Fruit fly (Drosophila melanogaster) ovary, adult (tissue): ENCODE results near the gene mRpL51.

Experiments
- CG17801 ChIP-seq: fragments of 200-800 bp; optimal IDR thresholded peaks from 2 replicates; lab custom pipeline; 2019; ENCODE audit warnings: missing biosample characterization, mild to moderate bottlenecking, missing genetic modification characterization, moderate library complexity; ENCODE audit not compliant: partially characterized antibody

mRpL51 gene

dm6 chr2L:8535394-8536176 is 18.4 kb upstream of the mRpL51 start:
- peak; percentile 89 for TF ChIP-seq CG17801 (GFP tag; lab: Kevin White, UChicago)

- peak; percentile 96 for TF ChIP-seq CG17801 (GFP tag; lab: Kevin White, UChicago)
Observed at dm6 chr2L:8534515-8535295, 17.5 kb upstream of the mRpL51 start.

dm6 chr2L:8534118-8534514 is 16.9 kb upstream of the mRpL51 start:
- TF ChIP-seq CG17801 (GFP tag; lab: Kevin White, UChicago) = no peak

DNA sequence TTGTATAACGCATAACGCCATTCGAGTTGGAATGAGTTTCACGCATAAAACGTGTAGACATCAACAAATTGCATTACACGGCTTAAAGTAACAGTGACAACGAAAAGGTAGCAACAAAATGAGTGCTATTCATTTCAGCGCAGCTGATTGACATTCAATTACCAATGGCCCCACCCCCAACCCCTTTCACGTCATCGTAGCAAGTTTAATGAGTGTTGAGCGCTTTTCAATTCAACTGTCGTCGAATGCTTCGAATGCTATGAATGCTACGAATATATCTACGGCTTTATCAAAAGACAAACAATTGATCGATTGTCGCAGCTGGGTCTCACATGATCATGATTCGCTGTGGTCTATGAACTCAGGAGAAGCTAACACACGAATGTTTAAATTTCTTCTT is 16.5 kb upstream of the mRpL51 start:
- no peak for TF ChIP-seq CG17801 (GFP tag; lab: Kevin White, UChicago)

dm6 chr2L:8532790-8533189 is 15.6 kb upstream of the mRpL51 start:
- no peak for TF ChIP-seq CG17801 (GFP tag; lab: Kevin White, UChicago)

DNA sequence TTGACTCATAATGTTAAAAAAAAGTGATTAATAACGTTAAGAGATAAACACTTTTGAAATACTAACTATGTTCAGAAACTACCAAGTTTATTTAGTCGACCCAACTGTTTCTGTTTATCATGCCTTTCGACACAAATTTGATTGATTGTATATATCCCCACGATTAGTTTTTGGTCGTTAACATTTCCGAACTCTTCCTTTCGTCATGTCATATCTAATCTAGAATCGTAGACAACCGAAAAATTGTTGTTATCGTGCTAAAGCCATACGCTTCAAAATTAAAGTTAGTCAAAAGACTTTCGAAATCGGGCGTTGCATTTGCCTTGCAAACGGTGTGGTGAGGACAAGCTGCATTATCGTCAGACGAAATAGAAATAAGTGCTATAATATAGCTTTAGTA is 13.0 kb upstream of the mRpL51 start:
- no peak for TF ChIP-seq CG17801 (GFP tag; lab: Kevin White, UChicago)

DNA sequence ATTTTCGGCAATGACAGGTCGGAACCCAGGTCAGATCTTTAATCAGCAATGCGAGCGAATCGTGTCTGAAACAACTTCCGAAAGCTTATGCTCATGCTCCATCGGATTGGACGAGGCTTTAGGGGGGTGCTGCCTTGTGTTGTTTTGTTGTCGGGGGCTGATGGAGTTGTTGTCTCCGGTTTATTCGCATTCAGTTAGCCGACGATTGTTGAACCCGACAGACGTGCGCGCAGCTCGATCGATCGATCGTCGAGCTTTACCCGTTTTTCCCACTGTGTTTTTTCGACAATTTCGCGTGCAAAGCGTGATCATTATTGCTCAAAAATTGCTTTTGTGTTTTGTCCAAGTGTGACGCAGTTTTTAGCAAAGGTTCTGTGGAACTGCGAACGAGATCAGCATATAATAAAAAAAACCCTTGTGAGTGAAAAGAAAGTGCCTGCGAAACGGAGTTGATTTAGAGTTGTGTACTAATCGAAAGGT is 11.8 kb upstream of the mRpL51 start, which contains the start of gene CG17834:
TSS of gene CG17834 (plus strand) at position 191 of the 480 bp plus-strand sequence.
- TF ChIP-seq CG17801 (GFP tag; lab: Kevin White, UChicago) = no peak

DNA sequence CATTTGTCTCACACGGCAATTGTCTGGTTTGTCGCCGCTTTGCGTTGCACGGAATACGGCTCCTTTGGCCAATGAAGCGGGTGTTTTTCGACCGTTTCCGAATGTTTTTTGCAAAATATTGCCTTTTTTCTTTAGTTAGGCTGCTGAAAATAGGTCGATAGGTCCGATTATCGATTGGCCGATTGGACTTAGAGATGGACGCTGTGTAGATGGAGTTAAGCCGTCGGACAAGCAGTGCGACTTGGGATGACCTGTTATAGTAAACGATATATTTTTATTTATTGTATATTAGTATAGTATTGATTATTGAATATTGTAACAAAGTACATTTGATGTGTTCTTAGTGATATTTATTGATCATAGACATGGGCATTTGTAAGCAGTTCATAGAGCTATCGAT is 11.1 kb upstream of the mRpL51 start, which contains the start of the genes lmgA and lmgB:
TSS of gene lmgA (minus strand) at position 301 of the 400 bp plus-strand sequence.
TSS of gene lmgB (minus strand) at position 301 of the 400 bp plus-strand sequence.
- peak; percentile 55 for TF ChIP-seq CG17801 (GFP tag; lab: Kevin White, UChicago)

DNA sequence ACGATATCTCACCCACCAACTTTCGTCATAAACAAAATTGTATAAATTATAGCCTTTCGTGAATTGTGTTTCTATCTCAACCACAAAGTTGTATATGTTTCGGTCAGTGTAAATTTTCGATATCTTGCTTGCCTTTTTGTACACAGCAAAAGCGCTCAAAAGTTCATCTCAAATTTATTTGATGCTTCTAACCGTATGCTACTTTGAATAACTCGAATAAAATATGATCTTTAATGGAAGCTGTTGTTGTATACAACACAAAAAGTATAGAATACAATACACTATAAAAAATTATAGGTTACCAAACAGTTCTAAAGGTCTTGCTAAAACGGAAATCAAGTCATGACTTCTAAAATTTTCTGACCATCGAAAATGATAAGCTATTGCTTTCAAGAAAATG is 7.8 kb upstream of the mRpL51 start:
- no peak for TF ChIP-seq CG17801 (GFP tag; lab: Kevin White, UChicago)

dm6 chr2L:8522781-8523180 is 5.6 kb upstream of the mRpL51 start:
- no peak for TF ChIP-seq CG17801 (GFP tag; lab: Kevin White, UChicago)

- TF ChIP-seq CG17801 (GFP tag; lab: Kevin White, UChicago) = peak; percentile 46
Observed at dm6 chr2L:8521724-8522309, 4.6 kb upstream of the mRpL51 start, which contains the start of gene Acer. Acer (plus strand) TSS chr2L:8521933.

dm6 chr2L:8519390-8519789 is 2.2 kb upstream of the mRpL51 start, which contains the start of gene Sgp:
Sgp (plus strand) TSS chr2L:8519690.
- TF ChIP-seq CG17801 (GFP tag; lab: Kevin White, UChicago) = no peak

DNA sequence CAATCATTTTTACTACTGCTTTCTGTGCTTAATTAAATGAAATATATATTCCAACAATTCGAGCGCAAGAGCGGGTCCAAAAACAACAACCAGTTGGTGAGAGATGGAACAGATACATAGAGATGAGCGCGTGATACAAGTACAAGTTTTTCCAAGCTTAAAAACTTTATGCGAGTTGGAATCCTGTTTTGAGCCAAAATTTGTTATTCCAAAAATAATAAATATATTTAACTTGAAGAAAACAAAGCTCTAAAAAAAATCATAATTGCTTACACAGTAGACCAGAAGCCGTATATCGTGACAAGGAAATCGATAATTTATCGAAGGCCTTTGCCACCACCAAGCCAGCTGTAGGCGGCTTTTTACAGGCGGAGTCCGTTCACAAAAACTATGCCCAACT is 2.4 kb downstream of the mRpL51 start, which contains the start of the genes CG13097 and PIG-U:
TSS of gene CG13097 (minus strand) at position 121 of the 400 bp plus-strand sequence.
TSS of gene PIG-U (plus strand) at position 349 of the 400 bp plus-strand sequence.
- peak; percentile 91 for TF ChIP-seq CG17801 (GFP tag; lab: Kevin White, UChicago)

DNA sequence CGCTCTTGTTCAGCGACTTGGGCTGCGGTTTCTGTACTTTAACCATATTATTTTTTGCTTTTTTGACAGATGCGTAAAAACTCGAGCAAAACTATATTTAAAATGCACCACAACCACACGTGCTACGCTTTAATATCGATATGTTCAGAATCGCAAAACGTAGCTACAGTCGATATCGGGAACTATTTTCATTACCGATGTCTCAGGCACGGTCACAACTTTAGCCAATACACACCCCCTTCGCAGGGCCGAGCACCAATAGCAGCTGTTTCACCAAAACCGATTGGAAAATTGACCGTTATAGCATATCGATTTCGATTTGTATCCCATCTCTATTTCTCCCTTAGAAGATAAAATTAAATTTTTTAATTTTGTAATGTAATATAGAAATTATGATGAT is 5.5 kb downstream of the mRpL51 start, which contains the start of gene CG13096:
TSS of gene CG13096 (minus strand) at position 144 of the 400 bp plus-strand sequence.
- TF ChIP-seq CG17801 (GFP tag; lab: Kevin White, UChicago) = no peak
